Fruit fly (Drosophila melanogaster): ENCODE results near the gene CG11085.
A peak's percentile ranks its signal among the peaks of the same experiment; 100 is the strongest.

Gene CG11085

DNA sequence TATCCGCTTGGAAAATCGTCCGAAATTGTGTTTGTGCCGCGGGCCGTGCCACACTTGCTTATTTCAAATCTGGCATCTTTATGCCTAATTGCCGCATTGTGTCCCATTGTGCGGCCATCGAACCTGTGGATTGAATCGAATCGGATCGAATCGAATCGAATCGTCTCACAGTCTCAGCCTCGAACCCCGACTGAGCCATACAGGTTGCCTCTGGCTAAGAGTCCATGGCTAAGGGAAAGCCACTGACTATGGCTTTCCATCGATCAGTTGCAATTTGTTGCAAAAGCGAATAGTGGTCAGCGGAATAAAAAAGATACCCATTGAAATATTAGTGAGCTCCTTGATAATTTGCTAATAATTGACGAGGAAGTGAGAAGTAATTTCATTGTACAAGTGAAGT, 7.9 kb downstream of the CG11085 start, which contains the start of gene CG15728:
Gene CG15728 (plus strand): TSS at position 301 of the 400 bp plus-strand sequence.
- TF ChIP-seq D1 (tag; optimal IDR thresholded peaks at IDR 0.05) (no peak), CG9948 (tag; optimal IDR thresholded peaks at IDR 0.05) (no peak), Pif1B (GFP tag; optimal IDR thresholded peaks at IDR 0.05) (no peak), gl (tag; optimal IDR thresholded peaks at IDR 0.05) (no peak), EcR (GFP tag; optimal IDR thresholded peaks at IDR 0.05) (no peak), CG15710 (tag; optimal IDR thresholded peaks at IDR 0.05) (no peak), CG17806 (tag; optimal IDR thresholded peaks at IDR 0.05) (no peak), Ets98B (GFP tag; IDR thresholded peaks at IDR 0.05) (no peak), CG8159 (tag; optimal IDR thresholded peaks at IDR 0.05) (no peak), CG12605 (GFP tag; IDR thresholded peaks at IDR 0.05) (no peak), Pif1A (GFP tag; optimal IDR thresholded peaks at IDR 0.05) (no peak), CG4496 (GFP tag; IDR thresholded peaks at IDR 0.05) (no peak), CG10348 (GFP tag; IDR thresholded peaks at IDR 0.05) (no peak), CG13204 (GFP tag; optimal IDR thresholded peaks at IDR 0.05) (no peak), CG32121 (GFP tag; IDR thresholded peaks at IDR 0.05) (no peak), CG34367 (tag; optimal IDR thresholded peaks at IDR 0.05) (no peak), Snoo (tag; optimal IDR thresholded peaks at IDR 0.05) (no peak), CG14655 (GFP tag; optimal IDR thresholded peaks at IDR 0.05) (no peak)

DNA sequence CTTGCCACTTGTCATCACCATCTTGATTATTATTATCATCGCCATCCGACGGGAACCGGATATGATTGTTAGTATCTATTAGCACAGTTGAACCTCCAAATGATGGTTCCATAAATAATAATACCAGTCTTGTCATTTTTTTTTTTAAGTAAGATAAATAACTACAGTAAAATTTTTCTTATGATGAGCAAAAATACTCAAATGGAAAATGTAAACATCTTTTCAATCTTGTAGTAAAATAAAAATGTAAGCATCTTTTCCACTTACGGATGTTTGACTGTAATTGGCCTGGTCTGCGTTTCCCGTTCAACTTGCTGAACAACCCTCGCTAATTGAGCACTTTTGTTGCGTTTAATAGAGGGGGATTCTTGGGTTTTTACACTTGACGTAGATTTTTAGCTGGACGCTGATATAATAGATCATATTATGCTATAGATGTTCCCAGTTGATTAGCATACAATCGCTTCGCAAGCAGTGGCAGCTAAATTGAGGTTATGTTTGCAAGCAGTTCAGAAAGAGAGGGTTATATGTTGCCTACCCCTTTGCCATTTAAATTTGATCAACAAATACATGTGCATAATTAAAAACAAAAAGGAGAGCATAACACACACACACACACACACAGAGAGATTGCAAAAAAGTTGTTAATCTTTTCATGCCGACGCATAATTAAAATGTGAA, 9.6 kb downstream of the CG11085 start:
- TF ChIP-seq CG10348 (GFP tag; IDR thresholded peaks at IDR 0.05) (no peak), CG4496 (GFP tag; IDR thresholded peaks at IDR 0.05) (no peak), D1 (tag; optimal IDR thresholded peaks at IDR 0.05) (no peak), gl (tag; optimal IDR thresholded peaks at IDR 0.05) (no peak), CG32121 (GFP tag; IDR thresholded peaks at IDR 0.05) (no peak), Snoo (tag; optimal IDR thresholded peaks at IDR 0.05) (no peak), CG15710 (tag; optimal IDR thresholded peaks at IDR 0.05) (no peak), CG9948 (tag; optimal IDR thresholded peaks at IDR 0.05) (no peak), CG8159 (tag; optimal IDR thresholded peaks at IDR 0.05) (no peak)

- TF ChIP-seq Snoo (tag; optimal IDR thresholded peaks at IDR 0.05): peak; percentile 75
- no peak; the same call in 1 of the 2 replicates for TF ChIP-seq Ets98B (GFP tag; IDR thresholded peaks at IDR 0.05)
- TF ChIP-seq CG12605 (GFP tag; IDR thresholded peaks at IDR 0.05): peak; percentile 43; the same call in 1 of the 2 replicates
- TF ChIP-seq gl (tag; optimal IDR thresholded peaks at IDR 0.05): peak; percentile 6
- peak; percentile 69 for TF ChIP-seq CG17806 (tag; optimal IDR thresholded peaks at IDR 0.05)
- peak; percentile 44; the same call in 1 of the 3 replicates for TF ChIP-seq CG4496 (GFP tag; IDR thresholded peaks at IDR 0.05)
- TF ChIP-seq CG10348 (GFP tag; IDR thresholded peaks at IDR 0.05): no peak
- TF ChIP-seq CG15710 (tag; optimal IDR thresholded peaks at IDR 0.05): peak; percentile 80
- peak; percentile 82 for TF ChIP-seq CG8159 (tag; optimal IDR thresholded peaks at IDR 0.05)
- TF ChIP-seq rn (GFP tag; IDR thresholded peaks at IDR 0.05): no peak
- peak; percentile 74 for TF ChIP-seq CG9948 (tag; optimal IDR thresholded peaks at IDR 0.05)
- TF ChIP-seq CG32121 (GFP tag; IDR thresholded peaks at IDR 0.05): no peak; the same call in 1 of the 2 replicates
- peak; percentile 67 for TF ChIP-seq CG8301 (tag; optimal IDR thresholded peaks at IDR 0.05)
- TF ChIP-seq Pif1B (GFP tag; optimal IDR thresholded peaks at IDR 0.05): peak; percentile 66
- TF ChIP-seq fd96Ca (GFP tag; IDR thresholded peaks at IDR 0.05): peak; percentile 66; the same call in 2 of the 3 replicates
- TF ChIP-seq CG13204 (GFP tag; optimal IDR thresholded peaks at IDR 0.05): peak; percentile 4
- TF ChIP-seq EcR (GFP tag; optimal IDR thresholded peaks at IDR 0.05): no peak
- peak; percentile 82 for TF ChIP-seq CG14655 (GFP tag; optimal IDR thresholded peaks at IDR 0.05)
- TF ChIP-seq D1 (tag; optimal IDR thresholded peaks at IDR 0.05): peak; percentile 4
- TF ChIP-seq Pif1A (GFP tag; optimal IDR thresholded peaks at IDR 0.05): no peak
- peak; percentile 58 for TF ChIP-seq CG34367 (tag; optimal IDR thresholded peaks at IDR 0.05)
Observed at dm6 chrX:12629564-12629963, 13.4 kb downstream of the CG11085 start, which contains the start of the genes Aven and CG2540. TSS of gene Aven (minus strand) at chrX:12629640. TSS of gene CG2540 (plus strand) at chrX:12629878.

dm6 chrX:12631317-12632156, 15.4 kb downstream of the CG11085 start, which contains the start of gene Tomosyn:
TSS of gene Tomosyn (plus strand) at chrX:12631605.
- TF ChIP-seq CG15710 (tag; optimal IDR thresholded peaks at IDR 0.05) (peak; percentile 23), EcR (GFP tag; optimal IDR thresholded peaks at IDR 0.05) (peak; percentile 35), Ets98B (GFP tag; IDR thresholded peaks at IDR 0.05) (0 out of 2 replicates have a peak, but pooled peaks have one; percentile 14), CG12605 (GFP tag; IDR thresholded peaks at IDR 0.05) (no peak; the same call in 1 of the 2 replicates), CG8301 (tag; optimal IDR thresholded peaks at IDR 0.05) (no peak)

dm6 chrX:12632157-12632422, 16.0 kb downstream of the CG11085 start:
- TF ChIP-seq fd96Ca (GFP tag; IDR thresholded peaks at IDR 0.05) (no peak), CG4496 (GFP tag; IDR thresholded peaks at IDR 0.05) (no peak), CG8159 (tag; optimal IDR thresholded peaks at IDR 0.05) (no peak), Pif1A (GFP tag; optimal IDR thresholded peaks at IDR 0.05) (no peak), EcR (GFP tag; optimal IDR thresholded peaks at IDR 0.05) (no peak), gl (tag; optimal IDR thresholded peaks at IDR 0.05) (no peak), CG14655 (GFP tag; optimal IDR thresholded peaks at IDR 0.05) (no peak), CG15710 (tag; optimal IDR thresholded peaks at IDR 0.05) (no peak), CG12605 (GFP tag; IDR thresholded peaks at IDR 0.05) (no peak), rn (GFP tag; IDR thresholded peaks at IDR 0.05) (no peak), CG9948 (tag; optimal IDR thresholded peaks at IDR 0.05) (no peak), Snoo (tag; optimal IDR thresholded peaks at IDR 0.05) (no peak), CG34367 (tag; optimal IDR thresholded peaks at IDR 0.05) (no peak), Ets98B (GFP tag; IDR thresholded peaks at IDR 0.05) (no peak), Pif1B (GFP tag; optimal IDR thresholded peaks at IDR 0.05) (no peak), CG8301 (tag; optimal IDR thresholded peaks at IDR 0.05) (no peak)

Measured in whole organism, pupa.